Worm (Caenorhabditis elegans) whole organism, late embryonic: ENCODE results near the gene arrd-6.

Experiments
- hlh-30 ChIP-seq: sonication (generic microtip); optimal IDR thresholded peaks from 2 replicates; lab custom pipeline; 2017; ENCODE audit warnings: antibody characterized with exemption, missing genetic modification characterization, missing compliant biosample characterization; ENCODE audit not compliant: insufficient read depth
- nhr-11 ChIP-seq: fragments of 150-350 bp; optimal IDR thresholded peaks from 2 replicates; lab custom pipeline; 2014; ENCODE audit warnings: missing biosample characterization, missing genetic modification characterization
- pqm-1 ChIP-seq: sonication (generic microtip); optimal IDR thresholded peaks from 2 replicates; lab custom pipeline; 2016; ENCODE audit warnings: missing genetic modification characterization, missing compliant biosample characterization
- rnt-1 ChIP-seq: sonication (generic microtip); optimal IDR thresholded peaks from 2 replicates; lab custom pipeline; 2016; ENCODE audit warnings: missing genetic modification characterization, missing compliant biosample characterization
- tbx-2 ChIP-seq: sonication (generic microtip); optimal IDR thresholded peaks from 2 replicates; lab custom pipeline; 2016; ENCODE audit warnings: missing genetic modification characterization, missing compliant biosample characterization
- ttx-3 ChIP-seq: sonication (generic microtip); optimal IDR thresholded peaks from 2 replicates; lab custom pipeline; 2016; ENCODE audit warnings: missing genetic modification reagents, missing genetic modification characterization, missing compliant biosample characterization

- TF ChIP-seq rnt-1 (tag; lab: Kevin White, UChicago), result no peak
- TF ChIP-seq tbx-2 (tag; lab: Kevin White, UChicago), result no peak
- TF ChIP-seq pqm-1 (tag; lab: Kevin White, UChicago), result no peak
- TF ChIP-seq ttx-3 (tag; lab: Kevin White, UChicago), result no peak
- TF ChIP-seq hlh-30, result no peak
- no peak for TF ChIP-seq nhr-11 (tag; lab: Kevin White, UChicago)
Observed at ce11 chrII:11129517-11129916, 13.0 kb upstream of the arrd-6 start, which contains the start of gene F40F8.12.
